Fruit fly (Drosophila melanogaster) whole organism, embryonic: Measurements from ENCODE around the gene Tusp.

ENCODE experiments used
- CG12299 ChIP-seq: fragments of 200-800 bp; sonication (Bioruptor generic); optimal IDR thresholded peaks from 2 replicates; lab custom pipeline; 2018; ENCODE audit warnings: missing biosample characterization, mild to moderate bottlenecking, missing genetic modification characterization
- CG12391 ChIP-seq: fragments of 200-800 bp; sonication (Bioruptor generic); optimal IDR thresholded peaks from 3 replicates; lab custom pipeline; 2018; ENCODE audit warnings: missing biosample characterization, mild to moderate bottlenecking, missing genetic modification characterization, moderate library complexity
- CG13894 ChIP-seq: fragments of 200-800 bp; sonication (Bioruptor generic); optimal IDR thresholded peaks from 3 replicates; lab custom pipeline; 2018; ENCODE audit warnings: missing biosample characterization, mild to moderate bottlenecking, missing genetic modification characterization, moderate library complexity
- CG17359 ChIP-seq: fragments of 200-800 bp; sonication (Bioruptor generic); optimal IDR thresholded peaks from 3 replicates; lab custom pipeline; 2018; ENCODE audit warnings: missing biosample characterization, mild to moderate bottlenecking, missing genetic modification characterization, moderate library complexity
- CG32532 ChIP-seq: fragments of 200-800 bp; sonication (Bioruptor generic); IDR thresholded peaks from 2 replicates; pipeline ENCODE4 v1.3.6; 2022; ENCODE audit warnings: missing biosample characterization, missing genetic modification characterization
- CG32767 ChIP-seq: fragments of 200-800 bp; sonication (Bioruptor generic); IDR thresholded peaks from 2 replicates; pipeline ENCODE4 v1.3.6; 2022; ENCODE audit warnings: missing biosample characterization, missing genetic modification characterization
- CG4328 ChIP-seq: fragments of 200-800 bp; sonication (Bioruptor generic); optimal IDR thresholded peaks from 3 replicates; lab custom pipeline; 2017; ENCODE audit warnings: missing biosample characterization, missing genetic modification reagents, missing genetic modification characterization
- CG5245 ChIP-seq: fragments of 200-800 bp; sonication (Bioruptor generic); optimal IDR thresholded peaks from 3 replicates; lab custom pipeline; 2016; ENCODE audit warnings: missing biosample characterization, missing genetic modification characterization
- CG5953 ChIP-seq: fragments of 200-800 bp; sonication (Bioruptor generic); IDR thresholded peaks from 2 replicates; pipeline ENCODE4 v1.3.6; 2022; ENCODE audit warnings: missing biosample characterization, missing genetic modification characterization
- CG6175 ChIP-seq: fragments of 200-800 bp; sonication (Bioruptor generic); IDR thresholded peaks from 3 replicates; pipeline ENCODE4 v1.3.6; 2022; ENCODE audit warnings: missing biosample characterization, missing genetic modification characterization
- CG6791 ChIP-seq: fragments of 200-800 bp; sonication (Bioruptor generic); IDR thresholded peaks from 3 replicates; pipeline ENCODE4 v1.3.6; 2022; ENCODE audit warnings: missing biosample characterization, missing genetic modification characterization; ENCODE audit not compliant: partially characterized antibody
- CG7839 ChIP-seq: fragments of 200-800 bp; sonication (Bioruptor generic); optimal IDR thresholded peaks from 3 replicates; lab custom pipeline; 2018; ENCODE audit warnings: missing biosample characterization, mild to moderate bottlenecking, missing genetic modification characterization, moderate library complexity
- CG8359 ChIP-seq: fragments of 200-800 bp; sonication (Bioruptor generic); optimal IDR thresholded peaks from 2 replicates; lab custom pipeline; 2017; ENCODE audit warnings: missing biosample characterization, mild to moderate bottlenecking, missing genetic modification characterization, borderline replicate concordance
- D19B ChIP-seq: fragments of 200-800 bp; sonication (Bioruptor generic); optimal IDR thresholded peaks from 2 replicates; lab custom pipeline; 2017; ENCODE audit warnings: missing biosample characterization, mild to moderate bottlenecking, missing genetic modification characterization
- Dek ChIP-seq: fragments of 200-800 bp; sonication (Bioruptor generic); optimal IDR thresholded peaks from 3 replicates; lab custom pipeline; 2019; ENCODE audit warnings: missing biosample characterization, mild to moderate bottlenecking, missing genetic modification characterization, moderate library complexity
- Dip2 ChIP-seq: fragments of 200-800 bp; sonication (Bioruptor generic); IDR thresholded peaks from 2 replicates; pipeline ENCODE4 v1.3.6; 2022; ENCODE audit warnings: missing biosample characterization, missing genetic modification characterization
- E2f2 ChIP-seq: fragments of 200-800 bp; sonication (Bioruptor generic); IDR thresholded peaks from 2 replicates; pipeline ENCODE4 v1.3.6; 2022; ENCODE audit warnings: missing biosample characterization, missing genetic modification characterization
- H2.0 ChIP-seq: fragments of 200-800 bp; sonication (Bioruptor generic); IDR thresholded peaks from 2 replicates; pipeline ENCODE4 v1.3.6; 2022; ENCODE audit warnings: missing biosample characterization, missing genetic modification characterization
- Hand ChIP-seq: fragments of 200-800 bp; sonication (Bioruptor generic); optimal IDR thresholded peaks from 2 replicates; lab custom pipeline; 2017; ENCODE audit warnings: mild to moderate bottlenecking, missing biosample characterization, missing genetic modification reagents, missing genetic modification characterization
- HmgD ChIP-seq: fragments of 200-800 bp; sonication (Bioruptor generic); optimal IDR thresholded peaks from 3 replicates; lab custom pipeline; 2016; ENCODE audit warnings: missing biosample characterization, missing genetic modification characterization
- Hr78 ChIP-seq, 2 experiments: fragments of 200-800 bp in 1 of 2; fragments of >200 bp in 1 of 2; sonication (Bioruptor generic) in 1 of 2; optimal IDR thresholded peaks; 2 replicates each; lab custom pipeline; 2017 to 2019; ENCODE audit warnings: missing biosample characterization in 2 of 2, missing genetic modification characterization in 2 of 2, mild to moderate bottlenecking in 1 of 2, moderate library complexity in 1 of 2
- Lpt ChIP-seq: fragments of >200 bp; optimal IDR thresholded peaks from 2 replicates; lab custom pipeline; 2018; ENCODE audit warnings: missing biosample characterization, missing genetic modification characterization
- Meics ChIP-seq: fragments of 200-800 bp; sonication (Bioruptor generic); optimal IDR thresholded peaks from 2 replicates; lab custom pipeline; 2017; ENCODE audit warnings: missing biosample characterization, mild to moderate bottlenecking, missing genetic modification characterization
- Opbp ChIP-seq: fragments of 200-800 bp; sonication (Bioruptor generic); IDR thresholded peaks from 3 replicates; pipeline ENCODE4 v1.3.6; 2022; ENCODE audit warnings: missing biosample characterization, missing genetic modification characterization; ENCODE audit not compliant: partially characterized antibody
- Poxn ChIP-seq: fragments of 200-800 bp; sonication (Bioruptor generic); IDR thresholded peaks from 2 replicates; pipeline ENCODE4 v1.3.6; 2022; ENCODE audit warnings: missing biosample characterization, missing genetic modification characterization
- Rx ChIP-seq: fragments of 200-800 bp; sonication (Bioruptor generic); IDR thresholded peaks from 2 replicates; pipeline ENCODE4 v1.3.6; 2022; ENCODE audit warnings: missing biosample characterization, missing genetic modification characterization
- Side ChIP-seq: fragments of 200-800 bp; sonication (Bioruptor generic); optimal IDR thresholded peaks from 2 replicates; lab custom pipeline; 2016; ENCODE audit warnings: missing biosample characterization, missing genetic modification characterization
- Six4 ChIP-seq: fragments of 200-800 bp; sonication (Bioruptor generic); optimal IDR thresholded peaks from 2 replicates; lab custom pipeline; 2016; ENCODE audit warnings: missing biosample characterization, missing genetic modification characterization
- amos ChIP-seq: fragments of 200-800 bp; sonication (Bioruptor generic); IDR thresholded peaks from 2 replicates; pipeline ENCODE4 v1.3.6; 2022; ENCODE audit warnings: missing biosample characterization, missing genetic modification characterization; ENCODE audit not compliant: partially characterized antibody
- aop ChIP-seq: fragments of 200-800 bp; sonication (Bioruptor generic); IDR thresholded peaks from 2 replicates; pipeline ENCODE4 v1.3.6; 2022; ENCODE audit warnings: missing biosample characterization, missing genetic modification characterization
- ato ChIP-seq: fragments of 200-800 bp; sonication (Bioruptor generic); IDR thresholded peaks from 2 replicates; pipeline ENCODE4 v1.3.6; 2022; ENCODE audit warnings: missing biosample characterization, missing genetic modification characterization; ENCODE audit not compliant: partially characterized antibody
- bowl ChIP-seq: fragments of 200-800 bp; sonication (Bioruptor generic); IDR thresholded peaks from 2 replicates; pipeline ENCODE4 v1.3.6; 2022; ENCODE audit warnings: missing biosample characterization, missing genetic modification characterization
- cg ChIP-seq: fragments of 200-800 bp; sonication (Bioruptor generic); optimal IDR thresholded peaks from 3 replicates; lab custom pipeline; 2019; ENCODE audit warnings: missing biosample characterization, mild to moderate bottlenecking, missing genetic modification characterization, moderate library complexity
- danr ChIP-seq: fragments of 200-800 bp; sonication (Bioruptor generic); IDR thresholded peaks from 2 replicates; pipeline ENCODE4 v1.3.6; 2022; ENCODE audit warnings: missing biosample characterization, missing genetic modification characterization
- fru ChIP-seq: fragments of >200 bp; optimal IDR thresholded peaks from 2 replicates; lab custom pipeline; 2017
- inv ChIP-seq: fragments of 200-800 bp; sonication (Bioruptor generic); IDR thresholded peaks from 2 replicates; pipeline ENCODE4 v1.3.6; 2022; ENCODE audit warnings: missing biosample characterization, missing genetic modification characterization; ENCODE audit not compliant: partially characterized antibody
- jigr1 ChIP-seq: fragments of 200-800 bp; sonication (Bioruptor generic); IDR thresholded peaks from 3 replicates; pipeline ENCODE4 v1.3.6; 2022; ENCODE audit warnings: missing biosample characterization, missing genetic modification characterization
- kni ChIP-seq: fragments of 200-800 bp; sonication (Bioruptor generic); optimal IDR thresholded peaks from 3 replicates; lab custom pipeline; 2017; ENCODE audit warnings: mild to moderate bottlenecking, missing biosample characterization, missing genetic modification reagents, missing genetic modification characterization
- mld ChIP-seq: fragments of 200-800 bp; sonication (Bioruptor generic); IDR thresholded peaks from 3 replicates; pipeline ENCODE4 v1.3.6; 2022; ENCODE audit warnings: missing biosample characterization, missing genetic modification characterization; ENCODE audit not compliant: partially characterized antibody
- nerfin-2 ChIP-seq: fragments of 200-800 bp; sonication (Bioruptor generic); IDR thresholded peaks from 2 replicates; pipeline ENCODE4 v1.3.6; 2022; ENCODE audit warnings: missing biosample characterization, missing genetic modification characterization; ENCODE audit not compliant: partially characterized antibody
- p53 ChIP-seq: fragments of 200-800 bp; sonication (Bioruptor generic); optimal IDR thresholded peaks from 2 replicates; lab custom pipeline; 2016; ENCODE audit warnings: missing biosample characterization, missing genetic modification characterization
- pho ChIP-seq: fragments of 200-800 bp; sonication (Bioruptor generic); optimal IDR thresholded peaks from 2 replicates; lab custom pipeline; 2016; ENCODE audit warnings: missing biosample characterization, missing genetic modification characterization
- pita ChIP-seq: fragments of 200-800 bp; sonication (Bioruptor generic); optimal IDR thresholded peaks from 2 replicates; lab custom pipeline; 2017; ENCODE audit warnings: missing biosample characterization, mild to moderate bottlenecking, missing genetic modification characterization
- pnt ChIP-seq: fragments of 200-800 bp; sonication (Bioruptor generic); optimal IDR thresholded peaks from 3 replicates; lab custom pipeline; 2016; ENCODE audit warnings: missing biosample characterization, missing genetic modification characterization
- rib ChIP-seq: fragments of 200-800 bp; sonication (Bioruptor generic); IDR thresholded peaks from 2 replicates; pipeline ENCODE4 v1.3.6; 2022; ENCODE audit warnings: missing biosample characterization, missing genetic modification characterization
- scrt ChIP-seq: fragments of 200-800 bp; sonication (Bioruptor generic); optimal IDR thresholded peaks from 2 replicates; lab custom pipeline; 2018; ENCODE audit warnings: missing biosample characterization, mild to moderate bottlenecking, missing genetic modification characterization, moderate library complexity
- sd ChIP-seq: fragments of 200-800 bp; sonication (Bioruptor generic); optimal IDR thresholded peaks from 3 replicates; lab custom pipeline; 2018; ENCODE audit warnings: missing biosample characterization, mild to moderate bottlenecking, missing genetic modification characterization, moderate library complexity
- sens ChIP-seq: fragments of 200-800 bp; sonication (Bioruptor generic); peaks from one replicate; lab custom pipeline; 2016; ENCODE audit warnings: missing biosample characterization, missing genetic modification characterization
- sob ChIP-seq: fragments of 200-800 bp; sonication (Bioruptor generic); IDR thresholded peaks from 2 replicates; pipeline ENCODE4 v1.3.6; 2022; ENCODE audit warnings: missing biosample characterization, missing genetic modification characterization
- sqz ChIP-seq: fragments of 200-800 bp; sonication (Bioruptor generic); optimal IDR thresholded peaks from 3 replicates; lab custom pipeline; 2018; ENCODE audit warnings: missing biosample characterization, mild to moderate bottlenecking, missing genetic modification characterization
- yki ChIP-seq: fragments of >200 bp; optimal IDR thresholded peaks from 3 replicates; lab custom pipeline; 2018

Tusp gene

dm6 chr3R:27652156-27652810 is 44.6 kb downstream of the Tusp start, which contains the start of gene RpS10a (continued):
- peak; percentile 57; the same call in 2 of the 3 replicates for TF ChIP-seq Opbp (GFP tag; lab: Robert Waterston, UW)
- no peak for TF ChIP-seq CG6175 (GFP tag; lab: Robert Waterston, UW)
- no peak for TF ChIP-seq sob
- TF ChIP-seq Poxn (GFP tag; lab: Robert Waterston, UW) = no peak
- no peak for TF ChIP-seq ato (GFP tag; lab: Robert Waterston, UW)
- TF ChIP-seq D19B = no peak
- TF ChIP-seq Six4 (GFP tag; lab: Kevin White, UChicago) = no peak
- peak; percentile 81; the same call in 2 of the 3 replicates for TF ChIP-seq CG6791 (GFP tag; lab: Robert Waterston, UW)
- no peak for TF ChIP-seq Dip2 (GFP tag; lab: Robert Waterston, UW)
- TF ChIP-seq sqz = peak; percentile 45
- no peak for TF ChIP-seq CG32532 (GFP tag; lab: Robert Waterston, UW)
- TF ChIP-seq Rx (GFP tag; lab: Robert Waterston, UW) = no peak
- TF ChIP-seq amos (GFP tag; lab: Robert Waterston, UW) = no peak
- TF ChIP-seq CG8359 (GFP tag; lab: Kevin White, UChicago) = no peak
- TF ChIP-seq nerfin-2 (GFP tag; lab: Robert Waterston, UW) = 0 out of 2 replicates have a peak, but pooled peaks have one; percentile 25
- no peak for TF ChIP-seq rib
- TF ChIP-seq danr = no peak
- no peak for TF ChIP-seq fru (lab: Kevin White, UChicago)
- TF ChIP-seq scrt (GFP tag; lab: Kevin White, UChicago) = peak; percentile 18
- no peak for TF ChIP-seq CG5953 (GFP tag; lab: Robert Waterston, UW)
- TF ChIP-seq pita = no peak
- no peak for TF ChIP-seq HmgD (GFP tag; lab: Kevin White, UChicago)
- TF ChIP-seq sens (GFP tag; lab: Kevin White, UChicago) = no peak
- peak; percentile 26 for TF ChIP-seq Meics (GFP tag; lab: Kevin White, UChicago)
- no peak for TF ChIP-seq CG7839 (tag; lab: Kevin White, UChicago)
- TF ChIP-seq pho (GFP tag; lab: Kevin White, UChicago) = no peak
- no peak for TF ChIP-seq Side (GFP tag; lab: Kevin White, UChicago)
- peak; percentile 47; the same call in 1 of the 3 replicates for TF ChIP-seq mld (GFP tag; lab: Robert Waterston, UW)
- no peak for TF ChIP-seq inv (GFP tag; lab: Robert Waterston, UW)
- no peak for TF ChIP-seq CG13894 (tag; lab: Kevin White, UChicago)
- TF ChIP-seq aop (GFP tag; lab: Robert Waterston, UW) = no peak
- TF ChIP-seq CG5245 (GFP tag; lab: Kevin White, UChicago) = no peak
- TF ChIP-seq pnt (GFP tag; lab: Kevin White, UChicago) = no peak
- TF ChIP-seq Hand (GFP tag; lab: Kevin White, UChicago) = no peak
- no peak for TF ChIP-seq jigr1
- no peak for TF ChIP-seq Lpt (GFP tag; lab: Kevin White, UChicago)
- no peak for TF ChIP-seq CG17359 (tag; lab: Kevin White, UChicago)
- no peak for TF ChIP-seq yki
- no peak for TF ChIP-seq kni (GFP tag; lab: Kevin White, UChicago)
- no peak for TF ChIP-seq CG32767 (GFP tag; lab: Robert Waterston, UW)
- TF ChIP-seq Hr78 (GFP tag; optimal IDR thresholded peaks at IDR 0.05; lab: Kevin White, UChicago) = no peak
- TF ChIP-seq bowl = no peak
- TF ChIP-seq cg (GFP tag; lab: Kevin White, UChicago) = no peak
- no peak for TF ChIP-seq p53 (GFP tag; lab: Kevin White, UChicago)
- TF ChIP-seq CG12299 (tag; lab: Kevin White, UChicago) = no peak
- TF ChIP-seq sd (tag; lab: Kevin White, UChicago) = peak; percentile 92
- no peak for TF ChIP-seq Dek (tag; lab: Kevin White, UChicago)
- no peak for TF ChIP-seq E2f2 (GFP tag; lab: Robert Waterston, UW)
- no peak for TF ChIP-seq CG4328
- TF ChIP-seq H2.0 = no peak
- no peak for TF ChIP-seq CG12391 (tag; lab: Kevin White, UChicago)
